Worm (Caenorhabditis elegans) whole organism, young adult: ENCODE measurements around the gene dmsr-4.
A peak's percentile ranks its signal among the peaks of the same experiment; 100 is the strongest.

Source experiments
- B0019.2 ChIP-seq: fragments of 200-800 bp; sonication (Bioruptor generic); conservative IDR thresholded peaks from 2 replicates; pipeline ENCODE4 v1.3.6; 2022; ENCODE audit warnings: missing genetic modification reagents, missing genetic modification characterization, missing compliant biosample characterization
- D2030.7 ChIP-seq: fragments of 200-800 bp; sonication (Bioruptor generic); IDR thresholded peaks from 2 replicates; pipeline ENCODE4 v1.3.6; 2022; ENCODE audit warnings: missing genetic modification reagents, missing genetic modification characterization, missing compliant biosample characterization
- Y53F4B.3 ChIP-seq: fragments of 200-800 bp; sonication (Bioruptor generic); IDR thresholded peaks from 2 replicates; pipeline ENCODE4 v1.3.6; 2022; ENCODE audit warnings: missing genetic modification reagents, missing genetic modification characterization, missing compliant biosample characterization
- Y79H2A.3 ChIP-seq: fragments of 200-800 bp; sonication (Bioruptor generic); conservative IDR thresholded peaks from 2 replicates; pipeline ENCODE4 v1.3.6; 2022; ENCODE audit warnings: missing genetic modification reagents, missing genetic modification characterization, missing compliant biosample characterization
- ama-1 ChIP-seq, 3 experiments: fragments of 150-350 bp in 1 of 3; sonication (generic microtip) in 2 of 3; optimal IDR thresholded peaks; 2 replicates each; lab custom pipeline; 2014 to 2018; ENCODE audit warnings: missing biosample characterization in 2 of 3, missing genetic modification characterization in 2 of 3, missing genetic modification reagents in 2 of 3
- aptf-3 ChIP-seq: fragments of 200-800 bp; sonication (Bioruptor generic); IDR thresholded peaks from 2 replicates; pipeline ENCODE4 v1.3.6; 2022; ENCODE audit warnings: missing genetic modification characterization, missing compliant biosample characterization
- attf-3 ChIP-seq: fragments of 200-800 bp; sonication (Bioruptor generic); conservative IDR thresholded peaks from 2 replicates; pipeline ENCODE4 v1.3.6; 2022; ENCODE audit warnings: missing genetic modification reagents, missing genetic modification characterization, missing compliant biosample characterization
- attf-5 ChIP-seq: fragments of 200-800 bp; sonication (Bioruptor generic); optimal IDR thresholded peaks from 2 replicates; lab custom pipeline; 2018; ENCODE audit warnings: mild to moderate bottlenecking, missing genetic modification characterization, missing compliant biosample characterization
- attf-6 ChIP-seq: fragments of 200-800 bp; sonication (Bioruptor generic); IDR thresholded peaks from 2 replicates; pipeline ENCODE4 v1.3.6; 2022; ENCODE audit warnings: missing genetic modification reagents, missing genetic modification characterization, missing compliant biosample characterization
- bed-2 ChIP-seq: fragments of 200-800 bp; sonication (Bioruptor generic); IDR thresholded peaks from 2 replicates; pipeline ENCODE4 v1.3.6; 2022; ENCODE audit warnings: missing genetic modification reagents, missing genetic modification characterization, missing compliant biosample characterization
- ccch-3 ChIP-seq: fragments of 200-800 bp; sonication (Bioruptor generic); optimal IDR thresholded peaks from 2 replicates; lab custom pipeline; 2018; ENCODE audit warnings: mild to moderate bottlenecking, missing genetic modification characterization, missing compliant biosample characterization
- cebp-1 ChIP-seq, 2 experiments: fragments of 200-800 bp in 1 of 2; sonication (Bioruptor generic) in 1 of 2; sonication (generic microtip) in 1 of 2; IDR thresholded peaks in 1 of 2; optimal IDR thresholded peaks in 1 of 2; 2 replicates each; pipeline versions ENCODE4 v1.3.6 to Lab custom; 2017 to 2022; ENCODE audit warnings: missing compliant biosample characterization in 2 of 2, missing genetic modification characterization in 2 of 2, mild to moderate bottlenecking in 1 of 2, missing genetic modification reagents in 1 of 2, moderate library complexity in 1 of 2
- ceh-40 ChIP-seq: fragments of 200-800 bp; sonication (Bioruptor generic); IDR thresholded peaks from 2 replicates; pipeline ENCODE4 v1.3.6; 2022; ENCODE audit warnings: missing genetic modification characterization, missing compliant biosample characterization
- ceh-58 ChIP-seq: fragments of 200-800 bp; sonication (Bioruptor generic); IDR thresholded peaks from 2 replicates; pipeline ENCODE4 v1.3.6; 2022; ENCODE audit warnings: missing genetic modification characterization, missing compliant biosample characterization
- die-1 ChIP-seq: sonication (generic microtip); optimal IDR thresholded peaks from 2 replicates; lab custom pipeline; 2016; ENCODE audit warnings: missing genotype, mild to moderate bottlenecking, missing genetic modification characterization, missing compliant biosample characterization
- efl-1 ChIP-seq: fragments of 150-350 bp; optimal IDR thresholded peaks from 2 replicates; lab custom pipeline; 2014; ENCODE audit warnings: missing biosample characterization, missing genetic modification reagents, missing genetic modification characterization
- him-1 ChIP-seq: sonication (generic microtip); optimal IDR thresholded peaks from 2 replicates; lab custom pipeline; 2016; ENCODE audit warnings: missing genotype, missing genetic modification reagents, missing genetic modification characterization, missing compliant biosample characterization
- hlh-12 ChIP-seq: sonication (generic microtip); optimal IDR thresholded peaks from 2 replicates; lab custom pipeline; 2016; ENCODE audit warnings: missing genetic modification characterization, missing compliant biosample characterization
- let-607 ChIP-seq, 2 experiments: fragments of 200-800 bp in 1 of 2; sonication (Bioruptor generic) in 1 of 2; sonication (generic microtip) in 1 of 2; optimal IDR thresholded peaks; 2 replicates each; lab custom pipeline; 2016 to 2018; ENCODE audit warnings: mild to moderate bottlenecking in 2 of 2, missing compliant biosample characterization in 2 of 2, missing genetic modification characterization in 2 of 2, moderate library complexity in 2 of 2, missing genotype in 1 of 2
- lin-26 ChIP-seq: fragments of 200-800 bp; sonication (Bioruptor generic); IDR thresholded peaks from 2 replicates; pipeline ENCODE4 v1.3.6; 2022; ENCODE audit warnings: missing genetic modification reagents, missing genetic modification characterization, missing compliant biosample characterization
- lir-1 ChIP-seq: fragments of 200-800 bp; sonication (Bioruptor generic); conservative IDR thresholded peaks from 2 replicates; pipeline ENCODE4 v1.3.6; 2022; ENCODE audit warnings: missing genetic modification reagents, missing genetic modification characterization, missing compliant biosample characterization
- lsl-1 ChIP-seq: fragments of 200-800 bp; sonication (Bioruptor generic); optimal IDR thresholded peaks from 2 replicates; lab custom pipeline; 2018; ENCODE audit warnings: mild to moderate bottlenecking, missing genetic modification characterization, moderate library complexity, missing compliant biosample characterization
- lsy-27 ChIP-seq: sonication (generic microtip); optimal IDR thresholded peaks from 2 replicates; lab custom pipeline; 2017; ENCODE audit warnings: missing genetic modification characterization, mild to moderate bottlenecking, missing compliant biosample characterization, antibody characterized with exemption, missing genotype, borderline replicate concordance; ENCODE audit not compliant: insufficient read depth
- madf-6 ChIP-seq: fragments of 200-800 bp; sonication (Bioruptor generic); IDR thresholded peaks from 2 replicates; pipeline ENCODE4 v1.3.6; 2022; ENCODE audit warnings: missing genetic modification reagents, missing genetic modification characterization, missing compliant biosample characterization
- mcd-1 ChIP-seq: fragments of 200-800 bp; sonication (Bioruptor generic); IDR thresholded peaks from 2 replicates; pipeline ENCODE4 v1.3.6; 2022; ENCODE audit warnings: missing genetic modification reagents, missing genetic modification characterization, missing compliant biosample characterization
- mes-4 ChIP-seq: sonication (generic microtip); optimal IDR thresholded peaks from 2 replicates; lab custom pipeline; 2016; ENCODE audit warnings: missing genotype, missing genetic modification characterization, missing compliant biosample characterization
- nfya-2 ChIP-seq: fragments of 200-800 bp; sonication (Bioruptor generic); IDR thresholded peaks from 2 replicates; pipeline ENCODE4 v1.3.6; 2022; ENCODE audit warnings: missing genetic modification reagents, missing genetic modification characterization, missing compliant biosample characterization
- nfyb-1 ChIP-seq: fragments of 200-800 bp; sonication (Bioruptor generic); IDR thresholded peaks from 2 replicates; pipeline ENCODE4 v1.3.6; 2022; ENCODE audit warnings: missing genetic modification reagents, missing genetic modification characterization, missing compliant biosample characterization
- nhr-80 ChIP-seq: sonication (generic microtip); optimal IDR thresholded peaks from 2 replicates; lab custom pipeline; 2016; ENCODE audit warnings: missing genetic modification characterization, missing compliant biosample characterization
- nhr-90 ChIP-seq: sonication (generic microtip); optimal IDR thresholded peaks from 2 replicates; lab custom pipeline; 2016; ENCODE audit warnings: missing genotype, mild to moderate bottlenecking, missing genetic modification characterization, missing compliant biosample characterization
- pha-4 ChIP-seq: fragments of 150-350 bp; sonication (generic microtip); optimal IDR thresholded peaks from 2 replicates; lab custom pipeline; 2014; ENCODE audit warnings: missing biosample characterization, missing genetic modification reagents, missing genetic modification characterization
- repo-1 ChIP-seq: sonication (generic microtip); optimal IDR thresholded peaks from 2 replicates; lab custom pipeline; 2017; ENCODE audit warnings: mild to moderate bottlenecking, missing genetic modification characterization, missing compliant biosample characterization
- sdz-38 ChIP-seq: sonication (generic microtip); optimal IDR thresholded peaks from 2 replicates; lab custom pipeline; 2016; ENCODE audit warnings: missing genotype, missing genetic modification characterization, missing compliant biosample characterization
- somi-1 ChIP-seq: fragments of 200-800 bp; sonication (Bioruptor generic); optimal IDR thresholded peaks from 2 replicates; lab custom pipeline; 2018; ENCODE audit warnings: mild to moderate bottlenecking, missing genetic modification characterization, missing compliant biosample characterization
- tbx-9 ChIP-seq: sonication (generic microtip); optimal IDR thresholded peaks from 2 replicates; lab custom pipeline; 2016; ENCODE audit warnings: borderline replicate concordance, missing genetic modification characterization, inconsistent platforms, missing compliant biosample characterization
- xnd-1 ChIP-seq: sonication (generic microtip); optimal IDR thresholded peaks from 2 replicates; lab custom pipeline; 2016; ENCODE audit warnings: missing genotype, missing genetic modification reagents, missing genetic modification characterization, missing compliant biosample characterization
- ztf-6 ChIP-seq: fragments of 200-800 bp; sonication (Bioruptor generic); IDR thresholded peaks from 2 replicates; pipeline ENCODE4 v1.3.6; 2022; ENCODE audit warnings: missing genetic modification reagents, missing genetic modification characterization, missing compliant biosample characterization

Gene dmsr-4

ce11 chrII:347734-348133 lies 9.1 kb downstream of the dmsr-4 start, which contains the start of gene D1069.3:
Gene D1069.3 (minus strand): TSS chrII:347891.
- TF ChIP-seq lsl-1 (GFP tag; lab: Kevin White, UChicago): peak; percentile 64
- TF ChIP-seq attf-3 (GFP tag; lab: Robert Waterston, UW): peak; percentile 97
- TF ChIP-seq efl-1 (GFP tag; lab: Kevin White, UChicago): no peak
- TF ChIP-seq xnd-1 (tag; lab: Kevin White, UChicago): peak; percentile 39
- no peak for TF ChIP-seq him-1 (tag; lab: Kevin White, UChicago)
- peak; percentile 30; the same call in 1 of the 2 replicates for TF ChIP-seq mcd-1 (GFP tag; lab: Robert Waterston, UW)
- no peak for TF ChIP-seq ama-1 (optimal IDR thresholded peaks at IDR 0.05; lab: Kevin White, UChicago)
- no peak for TF ChIP-seq ama-1 (GFP tag; optimal IDR thresholded peaks at IDR 0.05; lab: Kevin White, UChicago)
- no peak; the same call in 1 of the 2 replicates for TF ChIP-seq madf-6 (GFP tag; lab: Robert Waterston, UW)
- TF ChIP-seq attf-5: no peak
- TF ChIP-seq mes-4 (tag; lab: Kevin White, UChicago): no peak

DNA sequence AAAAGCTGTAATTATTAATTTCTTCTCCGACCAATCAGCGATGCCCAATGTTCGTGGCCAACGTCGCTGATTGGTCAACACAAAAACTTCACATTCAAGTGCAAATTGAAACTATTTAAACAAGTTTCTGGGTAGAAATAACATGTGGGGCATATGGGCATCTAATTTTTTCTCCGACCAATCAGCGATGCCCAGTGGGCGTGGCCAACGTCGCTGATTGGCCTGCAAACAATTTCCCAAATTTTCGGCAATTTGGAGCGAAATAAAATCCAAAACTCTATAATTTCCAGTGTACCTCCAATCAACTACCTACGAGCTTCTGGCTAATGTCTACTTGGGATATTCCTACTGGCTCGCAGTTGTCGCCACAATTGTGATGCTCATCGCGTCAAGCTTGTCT lies 15.6 kb downstream of the dmsr-4 start:
- TF ChIP-seq nfyb-1 (peak; percentile 96), ceh-58 (GFP tag; lab: Robert Waterston, UW) (no peak), nfya-2 (GFP tag; lab: Robert Waterston, UW) (peak; percentile 82; the same call in 1 of the 2 replicates)

DNA sequence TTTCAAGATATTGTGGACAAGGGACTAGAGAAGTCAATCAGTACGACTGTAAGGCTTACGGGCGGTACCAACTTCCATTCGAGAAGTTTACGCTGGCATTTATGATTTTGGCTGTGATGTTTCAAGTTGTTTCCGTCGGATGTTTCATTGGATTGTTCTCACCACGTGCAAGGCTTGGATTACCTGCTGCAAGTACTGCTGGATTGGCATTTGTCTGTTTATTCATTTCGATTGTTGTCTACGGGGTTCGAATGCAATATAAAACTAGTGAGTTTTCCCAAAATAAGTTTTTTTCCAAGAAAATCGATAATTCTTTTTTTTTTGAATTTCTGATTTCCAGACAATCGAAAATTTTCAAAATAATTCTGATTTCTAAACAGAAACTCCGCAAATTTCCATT lies 16.2 kb downstream of the dmsr-4 start:
- no peak for TF ChIP-seq attf-6
- TF ChIP-seq attf-5: no peak
- no peak for TF ChIP-seq Y79H2A.3 (GFP tag; lab: Robert Waterston, UW)
- TF ChIP-seq him-1 (tag; lab: Kevin White, UChicago): no peak
- no peak for TF ChIP-seq pha-4 (tag; lab: Kevin White, UChicago)
- TF ChIP-seq Y53F4B.3 (GFP tag; lab: Robert Waterston, UW): no peak
- TF ChIP-seq somi-1 (GFP tag; lab: Kevin White, UChicago): no peak
- TF ChIP-seq lsy-27 (tag; lab: Kevin White, UChicago): no peak
- no peak for TF ChIP-seq aptf-3 (GFP tag; lab: Robert Waterston, UW)
- TF ChIP-seq repo-1 (tag; lab: Kevin White, UChicago): no peak
- TF ChIP-seq D2030.7 (GFP tag; lab: Robert Waterston, UW): no peak
- TF ChIP-seq bed-2: no peak
- TF ChIP-seq lir-1 (GFP tag; lab: Robert Waterston, UW): no peak
- TF ChIP-seq cebp-1 (GFP tag; IDR thresholded peaks at IDR 0.05; lab: Robert Waterston, UW): no peak
- no peak for TF ChIP-seq cebp-1 (tag; optimal IDR thresholded peaks at IDR 0.05; lab: Kevin White, UChicago)
- no peak for TF ChIP-seq mes-4 (tag; lab: Kevin White, UChicago)
- TF ChIP-seq sdz-38 (tag; lab: Kevin White, UChicago): no peak
- no peak for TF ChIP-seq nhr-90 (tag; lab: Kevin White, UChicago)
- no peak for TF ChIP-seq B0019.2 (GFP tag; lab: Robert Waterston, UW)

DNA sequence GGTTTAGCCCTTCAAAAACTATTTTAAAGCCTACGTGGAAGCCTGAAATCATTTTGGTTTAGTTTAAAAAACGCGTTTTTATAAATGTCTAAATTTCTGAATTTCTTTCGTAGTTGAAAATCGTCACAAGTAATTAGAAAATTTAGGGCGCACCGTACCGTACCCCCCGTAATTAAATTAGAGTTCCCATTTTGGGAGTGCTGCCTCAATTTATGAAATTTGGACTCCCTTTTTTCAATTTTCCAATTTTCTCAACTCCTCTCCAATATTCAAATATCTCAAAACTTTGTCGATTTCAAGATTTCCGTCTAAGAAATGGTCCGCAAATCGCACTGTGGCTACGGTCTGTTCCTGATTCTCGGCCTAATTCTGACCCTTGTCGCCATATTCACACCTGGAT lies 16.6 kb downstream of the dmsr-4 start, which contains the start of gene clc-31:
clc-31 (plus strand) TSS at position 301 of the 400 bp plus-strand sequence.
- no peak for TF ChIP-seq tbx-9 (tag; lab: Kevin White, UChicago)
- TF ChIP-seq nhr-80: no peak
- no peak for TF ChIP-seq hlh-12 (tag; lab: Kevin White, UChicago)
- no peak for TF ChIP-seq ceh-40
- TF ChIP-seq die-1 (tag; lab: Kevin White, UChicago): no peak
- no peak for TF ChIP-seq ztf-6 (GFP tag; lab: Robert Waterston, UW)
- TF ChIP-seq let-607 (tag; optimal IDR thresholded peaks at IDR 0.05; lab: Kevin White, UChicago): no peak
- no peak for TF ChIP-seq lin-26 (GFP tag; lab: Robert Waterston, UW)
- no peak for TF ChIP-seq ccch-3
- TF ChIP-seq Y79H2A.3 (GFP tag; lab: Robert Waterston, UW): no peak
